Fruit fly (Drosophila melanogaster) whole organism, embryonic: ENCODE measurements around the gene HemK1.

Experiments used
- CG10321 ChIP-seq: fragments of 200-800 bp; sonication (Bioruptor generic); IDR thresholded peaks from 2 replicates; pipeline ENCODE4 v1.3.6; 2022; ENCODE audit warnings: missing biosample characterization, missing genetic modification characterization
- CG10979 ChIP-seq: fragments of 200-800 bp; sonication (Bioruptor generic); optimal IDR thresholded peaks from 2 replicates; lab custom pipeline; 2018; ENCODE audit warnings: missing biosample characterization, mild to moderate bottlenecking, missing genetic modification characterization, moderate library complexity
- CG13624 ChIP-seq: fragments of 200-800 bp; sonication (Bioruptor generic); optimal IDR thresholded peaks from 2 replicates; lab custom pipeline; 2016; ENCODE audit warnings: missing biosample characterization, missing genetic modification characterization
- CG13894 ChIP-seq: fragments of 200-800 bp; sonication (Bioruptor generic); optimal IDR thresholded peaks from 3 replicates; lab custom pipeline; 2018; ENCODE audit warnings: missing biosample characterization, mild to moderate bottlenecking, missing genetic modification characterization, moderate library complexity
- CG15479 ChIP-seq: fragments of 200-800 bp; sonication (Bioruptor generic); optimal IDR thresholded peaks from 3 replicates; lab custom pipeline; 2019; ENCODE audit warnings: missing biosample characterization, mild to moderate bottlenecking, missing genetic modification characterization, moderate library complexity
- CG1602 ChIP-seq: fragments of 200-800 bp; sonication (Bioruptor generic); optimal IDR thresholded peaks from 3 replicates; lab custom pipeline; 2016; ENCODE audit warnings: missing biosample characterization, missing genetic modification characterization
- CG1832 ChIP-seq: fragments of 200-800 bp; sonication (Bioruptor generic); optimal IDR thresholded peaks from 2 replicates; lab custom pipeline; 2017; ENCODE audit warnings: missing biosample characterization, mild to moderate bottlenecking, missing genetic modification characterization, inconsistent platforms
- CG31365 ChIP-seq: fragments of 200-800 bp; sonication (Bioruptor generic); optimal IDR thresholded peaks from 2 replicates; lab custom pipeline; 2018; ENCODE audit warnings: missing biosample characterization, mild to moderate bottlenecking, missing genetic modification characterization
- CG31441 ChIP-seq: fragments of 200-800 bp; sonication (Bioruptor generic); IDR thresholded peaks from 2 replicates; pipeline ENCODE4 v1.3.6; 2022; ENCODE audit warnings: missing biosample characterization, missing genetic modification characterization
- CG32767 ChIP-seq: fragments of 200-800 bp; sonication (Bioruptor generic); IDR thresholded peaks from 2 replicates; pipeline ENCODE4 v1.3.6; 2022; ENCODE audit warnings: missing biosample characterization, missing genetic modification characterization
- CG34376 ChIP-seq: fragments of 200-800 bp; sonication (Bioruptor generic); optimal IDR thresholded peaks from 2 replicates; lab custom pipeline; 2018; ENCODE audit warnings: missing biosample characterization, mild to moderate bottlenecking, missing genetic modification characterization
- CG4730 ChIP-seq: fragments of 200-800 bp; sonication (Bioruptor generic); IDR thresholded peaks from 2 replicates; pipeline ENCODE4 v1.3.6; 2022; ENCODE audit warnings: missing biosample characterization, missing genetic modification characterization
- CG6683 ChIP-seq: fragments of 200-800 bp; sonication (Bioruptor generic); optimal IDR thresholded peaks from 2 replicates; lab custom pipeline; 2017; ENCODE audit warnings: missing biosample characterization, mild to moderate bottlenecking, missing genetic modification characterization, missing genetic modification reagents
- CG6791 ChIP-seq: fragments of 200-800 bp; sonication (Bioruptor generic); IDR thresholded peaks from 3 replicates; pipeline ENCODE4 v1.3.6; 2022; ENCODE audit warnings: missing biosample characterization, missing genetic modification characterization; ENCODE audit not compliant: partially characterized antibody
- CG8290 ChIP-seq, 3 experiments: fragments of 200-800 bp; sonication (Bioruptor generic); optimal IDR thresholded peaks; 2 replicates each; lab custom pipeline; 2016 to 2019; ENCODE audit warnings: missing biosample characterization in 3 of 3, missing genetic modification characterization in 3 of 3, mild to moderate bottlenecking in 2 of 3, moderate library complexity in 1 of 3
- CG9215 ChIP-seq: fragments of 200-800 bp; sonication (Bioruptor generic); IDR thresholded peaks from 2 replicates; pipeline ENCODE4 v1.3.6; 2022; ENCODE audit warnings: missing biosample characterization, missing genetic modification characterization
- CoRest ChIP-seq: fragments of 200-800 bp; sonication (Bioruptor generic); optimal IDR thresholded peaks from 3 replicates; lab custom pipeline; 2018; ENCODE audit warnings: missing biosample characterization, mild to moderate bottlenecking, missing genetic modification characterization, moderate library complexity
- Dp ChIP-seq: fragments of 200-800 bp; sonication (Bioruptor generic); optimal IDR thresholded peaks from 2 replicates; lab custom pipeline; 2018; ENCODE audit warnings: missing biosample characterization, mild to moderate bottlenecking, missing genetic modification characterization, moderate library complexity
- Ets97D ChIP-seq: fragments of 200-800 bp; sonication (Bioruptor generic); optimal IDR thresholded peaks from 3 replicates; lab custom pipeline; 2016; ENCODE audit warnings: missing biosample characterization, missing genetic modification characterization
- H15 ChIP-seq: fragments of 200-800 bp; sonication (Bioruptor generic); IDR thresholded peaks from 3 replicates; pipeline ENCODE4 v1.3.6; 2022; ENCODE audit warnings: missing biosample characterization, missing genetic modification characterization
- Hey ChIP-seq: fragments of 200-800 bp; sonication (Bioruptor generic); optimal IDR thresholded peaks from 3 replicates; lab custom pipeline; 2018; ENCODE audit warnings: missing biosample characterization, mild to moderate bottlenecking, missing genetic modification characterization
- Hr3 ChIP-seq: fragments of 200-800 bp; sonication (Bioruptor generic); optimal IDR thresholded peaks from 3 replicates; lab custom pipeline; 2016; ENCODE audit warnings: missing biosample characterization, missing genetic modification characterization
- Med ChIP-seq: fragments of 200-800 bp; sonication (Bioruptor generic); peaks from one replicate; lab custom pipeline; 2016; ENCODE audit warnings: missing biosample characterization, missing genetic modification characterization, mild to moderate bottlenecking, inconsistent platforms, moderate library complexity
- NFAT ChIP-seq: fragments of 200-800 bp; sonication (Bioruptor generic); IDR thresholded peaks from 2 replicates; pipeline ENCODE4 v1.3.6; 2022; ENCODE audit warnings: missing biosample characterization, missing genetic modification characterization
- Nf-YC ChIP-seq: fragments of 200-800 bp; optimal IDR thresholded peaks from 3 replicates; lab custom pipeline; 2019; ENCODE audit warnings: missing biosample characterization, mild to moderate bottlenecking, missing genetic modification characterization, moderate library complexity
- Stat92E ChIP-seq, 3 experiments: fragments of >200 bp in 2 of 3; fragments of 200-800 bp in 1 of 3; sonication (Bioruptor generic) in 1 of 3; optimal IDR thresholded peaks; 2 replicates each; lab custom pipeline; 2017 to 2019; ENCODE audit warnings: missing biosample characterization in 3 of 3, missing genetic modification characterization in 3 of 3, mild to moderate bottlenecking in 1 of 3, moderate library complexity in 1 of 3
- Trl ChIP-seq, 3 experiments: fragments of >200 bp in 2 of 3; fragments of 200-800 bp in 1 of 3; sonication (Bioruptor generic) in 1 of 3; optimal IDR thresholded peaks; 2 replicates in 1 of 3; 3 replicates in 2 of 3; lab custom pipeline; 2016 to 2017; ENCODE audit warnings: missing biosample characterization in 1 of 3, missing genetic modification characterization in 1 of 3
- chinmo ChIP-seq: fragments of 200-800 bp; sonication (Bioruptor generic); IDR thresholded peaks from 4 replicates; pipeline ENCODE4 v1.3.6; 2022; ENCODE audit warnings: missing biosample characterization, missing genetic modification characterization; ENCODE audit not compliant: partially characterized antibody
- da ChIP-seq: fragments of 200-800 bp; sonication (Bioruptor generic); optimal IDR thresholded peaks from 2 replicates; lab custom pipeline; 2016; ENCODE audit warnings: missing biosample characterization, missing genetic modification characterization
- disco-r ChIP-seq: fragments of 200-800 bp; sonication (Bioruptor generic); optimal IDR thresholded peaks from 2 replicates; lab custom pipeline; 2016; ENCODE audit warnings: missing biosample characterization, missing genetic modification characterization
- fu2 ChIP-seq: fragments of 200-800 bp; sonication (Bioruptor generic); optimal IDR thresholded peaks from 2 replicates; lab custom pipeline; 2016; ENCODE audit warnings: missing biosample characterization, missing genetic modification characterization
- gcm ChIP-seq: fragments of 200-800 bp; sonication (Bioruptor generic); optimal IDR thresholded peaks from 2 replicates; lab custom pipeline; 2019; ENCODE audit warnings: missing biosample characterization, mild to moderate bottlenecking, missing genetic modification characterization, moderate library complexity
- gro ChIP-seq: fragments of 200-800 bp; sonication (Bioruptor generic); optimal IDR thresholded peaks from 2 replicates; lab custom pipeline; 2016; ENCODE audit warnings: missing biosample characterization, missing genetic modification characterization
- lab ChIP-seq: fragments of 200-800 bp; sonication (Bioruptor generic); optimal IDR thresholded peaks from 3 replicates; lab custom pipeline; 2017; ENCODE audit warnings: missing biosample characterization, missing genetic modification characterization, mild to moderate bottlenecking, moderate library complexity, missing genetic modification reagents
- onecut ChIP-seq: fragments of 200-800 bp; sonication (Bioruptor generic); IDR thresholded peaks from 2 replicates; pipeline ENCODE4 v1.3.6; 2022; ENCODE audit warnings: missing biosample characterization, missing genetic modification characterization
- phol ChIP-seq: fragments of 200-800 bp; sonication (Bioruptor generic); optimal IDR thresholded peaks from 3 replicates; lab custom pipeline; 2018; ENCODE audit warnings: missing biosample characterization, mild to moderate bottlenecking, missing genetic modification characterization, moderate library complexity
- prd ChIP-seq, 3 experiments: fragments of >200 bp in 2 of 3; fragments of 200-800 bp in 1 of 3; sonication (Bioruptor generic) in 1 of 3; optimal IDR thresholded peaks in 2 of 3; IDR thresholded peaks in 1 of 3; 2 replicates in 2 of 3; 3 replicates in 1 of 3; pipeline versions ENCODE4 v1.3.6 to Lab custom; 2017 to 2022; ENCODE audit warnings: missing biosample characterization in 1 of 3, missing genetic modification characterization in 1 of 3
- pzg ChIP-seq: fragments of 200-800 bp; sonication (Bioruptor generic); optimal IDR thresholded peaks from 3 replicates; lab custom pipeline; 2018; ENCODE audit warnings: missing biosample characterization, mild to moderate bottlenecking, missing genetic modification characterization, moderate library complexity
- sens ChIP-seq: fragments of 200-800 bp; sonication (Bioruptor generic); peaks from one replicate; lab custom pipeline; 2016; ENCODE audit warnings: missing biosample characterization, missing genetic modification characterization
- sob ChIP-seq: fragments of 200-800 bp; sonication (Bioruptor generic); IDR thresholded peaks from 2 replicates; pipeline ENCODE4 v1.3.6; 2022; ENCODE audit warnings: missing biosample characterization, missing genetic modification characterization
- sug ChIP-seq: fragments of 200-800 bp; optimal IDR thresholded peaks from 2 replicates; lab custom pipeline; 2019; ENCODE audit warnings: missing biosample characterization, mild to moderate bottlenecking, missing genetic modification characterization, moderate library complexity
- tna ChIP-seq: fragments of 200-800 bp; sonication (Bioruptor generic); IDR thresholded peaks from 2 replicates; pipeline ENCODE4 v1.3.6; 2022; ENCODE audit warnings: missing biosample characterization, missing genetic modification characterization; ENCODE audit not compliant: partially characterized antibody
- trh ChIP-seq: fragments of 200-800 bp; sonication (Bioruptor generic); optimal IDR thresholded peaks from 2 replicates; lab custom pipeline; 2016; ENCODE audit warnings: missing biosample characterization, missing genetic modification characterization
- tup ChIP-seq: fragments of 200-800 bp; sonication (Bioruptor generic); optimal IDR thresholded peaks from 2 replicates; lab custom pipeline; 2016; ENCODE audit warnings: missing biosample characterization, mild to moderate bottlenecking, missing genetic modification characterization, moderate library complexity
- z ChIP-seq: fragments of 200-800 bp; sonication (Bioruptor generic); IDR thresholded peaks from 3 replicates; pipeline ENCODE4 v1.3.6; 2022; ENCODE audit warnings: missing biosample characterization, missing genetic modification characterization

The HemK1 gene

dm6 chr2L:6502887-6503723, 35.6 kb upstream of the HemK1 start:
- TF ChIP-seq CG6791 (0 out of 3 replicates have a peak, but pooled peaks have one; percentile 38), CG13894 (tag; lab: Kevin White, UChicago) (peak; percentile 75), sens (GFP tag; lab: Kevin White, UChicago) (peak; percentile 8), z (no peak), gcm (peak; percentile 55), CoRest (tag; lab: Kevin White, UChicago) (no peak), CG13624 (GFP tag; lab: Kevin White, UChicago) (no peak), tup (GFP tag; lab: Kevin White, UChicago) (no peak), CG31441 (GFP tag; lab: Robert Waterston, UW) (no peak), CG4730 (GFP tag; lab: Robert Waterston, UW) (no peak), chinmo (GFP tag; lab: Robert Waterston, UW) (0 out of 4 replicates have a peak, but pooled peaks have one; percentile 23), Trl (optimal IDR thresholded peaks at IDR 0.05; lab: Kevin White, UChicago) (peak; percentile 18 to 27), Trl (GFP tag; optimal IDR thresholded peaks at IDR 0.05; lab: Kevin White, UChicago) (no peak), Stat92E (GFP tag; optimal IDR thresholded peaks at IDR 0.05; lab: Kevin White, UChicago) (peak in 1 of 3 experiments; percentile 71), CG8290 (GFP tag; optimal IDR thresholded peaks at IDR 0.05; lab: Kevin White, UChicago) (peak; percentile 54), CG8290 (tag; optimal IDR thresholded peaks at IDR 0.05; lab: Kevin White, UChicago) (no peak), CG15479 (peak; percentile 20), CG1832 (GFP tag; lab: Kevin White, UChicago) (peak; percentile 37), sob (GFP tag; lab: Robert Waterston, UW) (0 out of 2 replicates have a peak, but pooled peaks have one; percentile 8)

DNA sequence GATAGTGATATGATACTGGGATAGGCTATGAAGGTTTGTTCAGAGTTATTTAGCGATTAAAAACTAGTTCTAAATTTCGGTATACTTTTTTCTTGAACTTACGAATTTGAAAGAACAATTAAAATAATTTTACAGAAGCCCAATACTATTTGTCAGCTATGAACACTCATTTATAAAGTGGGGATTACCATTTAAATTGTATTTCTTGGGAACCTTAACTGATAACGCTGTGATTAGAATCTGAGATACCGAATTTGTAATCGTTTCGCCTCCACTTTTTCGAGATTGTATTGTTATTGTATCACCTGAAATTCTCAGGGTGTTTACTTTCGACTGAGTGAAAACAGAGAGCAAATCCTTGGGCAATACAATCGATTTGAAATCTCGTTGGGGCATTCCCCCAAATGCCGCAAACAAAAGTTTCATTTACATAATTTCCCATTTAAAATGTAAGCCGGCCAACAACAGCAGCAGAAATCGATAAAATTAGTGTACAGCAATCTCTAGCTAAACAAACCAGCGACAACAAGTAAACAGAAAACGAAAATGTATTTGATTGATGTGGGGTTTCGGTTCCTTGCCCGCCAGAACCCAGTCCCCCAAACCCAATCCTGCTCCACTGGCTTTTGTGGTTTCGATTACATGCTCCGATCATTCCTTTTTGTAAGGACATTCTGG, 33.3 kb upstream of the HemK1 start:
- no peak for TF ChIP-seq prd (optimal IDR thresholded peaks at IDR 0.05; lab: Kevin White, UChicago)
- no peak for TF ChIP-seq prd (GFP tag; IDR thresholded peaks at IDR 0.05; lab: Robert Waterston, UW)
- TF ChIP-seq onecut (GFP tag; lab: Robert Waterston, UW) = peak; percentile 76
- TF ChIP-seq fu2 (GFP tag; lab: Kevin White, UChicago) = no peak
- TF ChIP-seq trh (GFP tag; lab: Kevin White, UChicago) = no peak
- TF ChIP-seq CG31365 (tag; lab: Kevin White, UChicago) = no peak
- TF ChIP-seq phol (tag; lab: Kevin White, UChicago) = no peak
- TF ChIP-seq CG10321 (GFP tag; lab: Robert Waterston, UW) = no peak
- TF ChIP-seq CG34376 = peak; percentile 8
- TF ChIP-seq tna (GFP tag; lab: Robert Waterston, UW) = no peak
- no peak for TF ChIP-seq Hey (tag; lab: Kevin White, UChicago)
- TF ChIP-seq da (GFP tag; lab: Kevin White, UChicago) = no peak
- TF ChIP-seq Dp (GFP tag; lab: Kevin White, UChicago) = no peak
- no peak for TF ChIP-seq pzg (GFP tag; lab: Kevin White, UChicago)
- TF ChIP-seq CG6683 (GFP tag; lab: Kevin White, UChicago) = no peak
- no peak for TF ChIP-seq CG1602 (GFP tag; lab: Kevin White, UChicago)
- TF ChIP-seq gro = no peak
- TF ChIP-seq CG9215 = no peak
- no peak for TF ChIP-seq Hr3 (GFP tag; lab: Kevin White, UChicago)
- TF ChIP-seq H15 (GFP tag; lab: Robert Waterston, UW) = no peak
- no peak for TF ChIP-seq Nf-YC (tag; lab: Kevin White, UChicago)
- TF ChIP-seq disco-r (GFP tag; lab: Kevin White, UChicago) = no peak
- TF ChIP-seq sug (tag; lab: Kevin White, UChicago) = peak; percentile 2
- no peak for TF ChIP-seq NFAT (GFP tag; lab: Robert Waterston, UW)
- peak; percentile 54; the same call in 1 of the 2 replicates for TF ChIP-seq CG32767 (GFP tag; lab: Robert Waterston, UW)
- no peak for TF ChIP-seq Ets97D
- TF ChIP-seq lab (GFP tag; lab: Kevin White, UChicago) = peak; percentile 8
- peak; percentile 17 for TF ChIP-seq Med (GFP tag; lab: Kevin White, UChicago)
- TF ChIP-seq CG10979 (tag; lab: Kevin White, UChicago) = no peak
